Fruit fly (Drosophila melanogaster) whole organism, embryonic: Measurements from ENCODE around the gene MtnE.

Experiments used
- Bgb ChIP-seq: fragments of 200-800 bp; sonication (Bioruptor generic); IDR thresholded peaks from 2 replicates; pipeline ENCODE4 v1.3.6; 2022; ENCODE audit warnings: missing biosample characterization, missing genetic modification characterization; ENCODE audit not compliant: partially characterized antibody
- C15 ChIP-seq: fragments of 200-800 bp; sonication (Bioruptor generic); IDR thresholded peaks from 3 replicates; pipeline ENCODE4 v1.3.6; 2022; ENCODE audit warnings: missing biosample characterization, missing genetic modification characterization
- CG10431 ChIP-seq: fragments of 200-800 bp; sonication (Bioruptor generic); optimal IDR thresholded peaks from 3 replicates; lab custom pipeline; 2018; ENCODE audit warnings: missing biosample characterization, mild to moderate bottlenecking, missing genetic modification characterization
- CG10654 ChIP-seq: fragments of 200-800 bp; sonication (Bioruptor generic); optimal IDR thresholded peaks from 2 replicates; lab custom pipeline; 2016; ENCODE audit warnings: missing biosample characterization, missing genetic modification characterization
- CG11560 ChIP-seq: fragments of 200-800 bp; sonication (Bioruptor generic); IDR thresholded peaks from 3 replicates; pipeline ENCODE4 v1.3.6; 2022; ENCODE audit warnings: missing biosample characterization, missing genetic modification characterization
- CG14014 ChIP-seq: fragments of 200-800 bp; sonication (Bioruptor generic); IDR thresholded peaks from 2 replicates; pipeline ENCODE4 v1.3.6; 2022; ENCODE audit warnings: missing biosample characterization, missing genetic modification characterization
- CG14710 ChIP-seq: fragments of 200-800 bp; sonication (Bioruptor generic); optimal IDR thresholded peaks from 3 replicates; lab custom pipeline; 2019; ENCODE audit warnings: missing biosample characterization, mild to moderate bottlenecking, missing genetic modification characterization, moderate library complexity
- CG15601 ChIP-seq: fragments of 200-800 bp; sonication (Bioruptor generic); optimal IDR thresholded peaks from 3 replicates; lab custom pipeline; 2019; ENCODE audit warnings: missing biosample characterization, mild to moderate bottlenecking, missing genetic modification characterization, moderate library complexity
- CG17612 ChIP-seq: fragments of 200-800 bp; sonication (Bioruptor generic); IDR thresholded peaks from 2 replicates; pipeline ENCODE4 v1.3.6; 2022; ENCODE audit warnings: missing biosample characterization, missing genetic modification characterization
- CG17829 ChIP-seq: fragments of 200-800 bp; optimal IDR thresholded peaks from 2 replicates; lab custom pipeline; 2019; ENCODE audit warnings: missing biosample characterization, mild to moderate bottlenecking, missing genetic modification characterization, moderate library complexity
- CG18011 ChIP-seq: fragments of 200-800 bp; sonication (Bioruptor generic); optimal IDR thresholded peaks from 2 replicates; lab custom pipeline; 2017; ENCODE audit warnings: missing biosample characterization, missing genetic modification characterization, mild to moderate bottlenecking, moderate library complexity, missing genotype
- CG42726 ChIP-seq: fragments of 200-800 bp; sonication (Bioruptor generic); IDR thresholded peaks from 2 replicates; pipeline ENCODE4 v1.3.6; 2022; ENCODE audit warnings: missing biosample characterization, missing genetic modification characterization; ENCODE audit not compliant: partially characterized antibody
- CG7745 ChIP-seq: fragments of 200-800 bp; sonication (Bioruptor generic); optimal IDR thresholded peaks from 2 replicates; lab custom pipeline; 2018; ENCODE audit warnings: missing biosample characterization, mild to moderate bottlenecking, missing genetic modification characterization, moderate library complexity
- CG9727 ChIP-seq: fragments of 200-800 bp; sonication (Bioruptor generic); optimal IDR thresholded peaks from 3 replicates; lab custom pipeline; 2017; ENCODE audit warnings: missing biosample characterization, mild to moderate bottlenecking, missing genetic modification characterization
- Drgx ChIP-seq: fragments of 200-800 bp; sonication (Bioruptor generic); IDR thresholded peaks from 2 replicates; pipeline ENCODE4 v1.3.6; 2022; ENCODE audit warnings: missing biosample characterization, missing genetic modification characterization
- HmgD ChIP-seq: fragments of 200-800 bp; sonication (Bioruptor generic); optimal IDR thresholded peaks from 3 replicates; lab custom pipeline; 2016; ENCODE audit warnings: missing biosample characterization, missing genetic modification characterization
- Hr78 ChIP-seq, 2 experiments: fragments of 200-800 bp in 1 of 2; fragments of >200 bp in 1 of 2; sonication (Bioruptor generic) in 1 of 2; optimal IDR thresholded peaks; 2 replicates each; lab custom pipeline; 2017 to 2019; ENCODE audit warnings: missing biosample characterization in 2 of 2, missing genetic modification characterization in 2 of 2, mild to moderate bottlenecking in 1 of 2, moderate library complexity in 1 of 2
- Max ChIP-seq: fragments of 200-800 bp; sonication (Bioruptor generic); optimal IDR thresholded peaks from 2 replicates; lab custom pipeline; 2016; ENCODE audit warnings: missing biosample characterization, mild to moderate bottlenecking, missing genetic modification characterization
- Med ChIP-seq: fragments of 200-800 bp; sonication (Bioruptor generic); peaks from one replicate; lab custom pipeline; 2016; ENCODE audit warnings: missing biosample characterization, missing genetic modification characterization, mild to moderate bottlenecking, inconsistent platforms, moderate library complexity
- NC2β ChIP-seq: fragments of 200-800 bp; sonication (Bioruptor generic); optimal IDR thresholded peaks from 2 replicates; lab custom pipeline; 2016; ENCODE audit warnings: missing biosample characterization, missing genetic modification characterization
- Nf-YA ChIP-seq: fragments of 200-800 bp; sonication (Bioruptor generic); IDR thresholded peaks from 2 replicates; pipeline ENCODE4 v1.3.6; 2022; ENCODE audit warnings: missing biosample characterization, missing genetic modification characterization
- Pdp1 ChIP-seq, 2 experiments: fragments of 200-800 bp; sonication (Bioruptor generic); optimal IDR thresholded peaks; 3 replicates each; lab custom pipeline; 2016; ENCODE audit warnings: missing biosample characterization in 2 of 2, missing genetic modification characterization in 2 of 2, mild to moderate bottlenecking in 1 of 2, moderate library complexity in 1 of 2
- Xrp1 ChIP-seq: fragments of 200-800 bp; sonication (Bioruptor generic); IDR thresholded peaks from 2 replicates; pipeline ENCODE4 v1.3.6; 2022; ENCODE audit warnings: missing biosample characterization, missing genetic modification characterization
- ac ChIP-seq: fragments of 200-800 bp; sonication (Bioruptor generic); optimal IDR thresholded peaks from 3 replicates; lab custom pipeline; 2017; ENCODE audit warnings: missing biosample characterization, mild to moderate bottlenecking, missing genetic modification characterization
- cg ChIP-seq: fragments of 200-800 bp; sonication (Bioruptor generic); optimal IDR thresholded peaks from 3 replicates; lab custom pipeline; 2019; ENCODE audit warnings: missing biosample characterization, mild to moderate bottlenecking, missing genetic modification characterization, moderate library complexity
- chinmo ChIP-seq: fragments of 200-800 bp; sonication (Bioruptor generic); IDR thresholded peaks from 4 replicates; pipeline ENCODE4 v1.3.6; 2022; ENCODE audit warnings: missing biosample characterization, missing genetic modification characterization; ENCODE audit not compliant: partially characterized antibody
- eyg ChIP-seq: fragments of 200-800 bp; sonication (Bioruptor generic); optimal IDR thresholded peaks from 3 replicates; lab custom pipeline; 2016; ENCODE audit warnings: missing biosample characterization, missing genetic modification characterization
- fd102C ChIP-seq: fragments of 200-800 bp; sonication (Bioruptor generic); optimal IDR thresholded peaks from 2 replicates; lab custom pipeline; 2018; ENCODE audit warnings: missing biosample characterization, mild to moderate bottlenecking, missing genetic modification characterization, moderate library complexity
- fd3F ChIP-seq: fragments of 200-800 bp; sonication (Bioruptor generic); optimal IDR thresholded peaks from 2 replicates; lab custom pipeline; 2018; ENCODE audit warnings: missing biosample characterization, mild to moderate bottlenecking, missing genetic modification characterization, moderate library complexity
- grn ChIP-seq: fragments of 200-800 bp; sonication (Bioruptor generic); optimal IDR thresholded peaks from 3 replicates; lab custom pipeline; 2017; ENCODE audit warnings: missing biosample characterization, missing genetic modification characterization
- gsb-n ChIP-seq: fragments of 200-800 bp; sonication (Bioruptor generic); optimal IDR thresholded peaks from 3 replicates; lab custom pipeline; 2018; ENCODE audit warnings: missing biosample characterization, mild to moderate bottlenecking, missing genetic modification characterization
- kni ChIP-seq: fragments of 200-800 bp; sonication (Bioruptor generic); optimal IDR thresholded peaks from 3 replicates; lab custom pipeline; 2017; ENCODE audit warnings: mild to moderate bottlenecking, missing biosample characterization, missing genetic modification reagents, missing genetic modification characterization
- mirr ChIP-seq: fragments of 200-800 bp; sonication (Bioruptor generic); optimal IDR thresholded peaks from 3 replicates; lab custom pipeline; 2018; ENCODE audit warnings: missing biosample characterization, mild to moderate bottlenecking, missing genetic modification characterization
- nom ChIP-seq: fragments of 200-800 bp; sonication (Bioruptor generic); optimal IDR thresholded peaks from 2 replicates; lab custom pipeline; 2017; ENCODE audit warnings: missing biosample characterization, missing genetic modification characterization, mild to moderate bottlenecking, moderate library complexity, missing genetic modification reagents
- odd ChIP-seq: fragments of 200-800 bp; sonication (Bioruptor generic); optimal IDR thresholded peaks from 2 replicates; lab custom pipeline; 2017; ENCODE audit warnings: missing biosample characterization, mild to moderate bottlenecking, missing genetic modification characterization
- sens ChIP-seq: fragments of 200-800 bp; sonication (Bioruptor generic); peaks from one replicate; lab custom pipeline; 2016; ENCODE audit warnings: missing biosample characterization, missing genetic modification characterization
- zf30C ChIP-seq: fragments of 200-800 bp; sonication (Bioruptor generic); optimal IDR thresholded peaks from 3 replicates; lab custom pipeline; 2018; ENCODE audit warnings: missing biosample characterization, mild to moderate bottlenecking, missing genetic modification characterization

The MtnE gene

dm6 chr3R:20548255-20548654 lies 13.8 kb upstream of the MtnE start (continued):
- peak; percentile 8 for TF ChIP-seq Max (GFP tag; lab: Kevin White, UChicago)
- no peak for TF ChIP-seq CG11560
- TF ChIP-seq zf30C, result no peak
- no peak for TF ChIP-seq HmgD (GFP tag; lab: Kevin White, UChicago)
- TF ChIP-seq NC2β, result peak; percentile 37
- TF ChIP-seq fd102C (GFP tag; lab: Kevin White, UChicago), result peak; percentile 33
- peak; percentile 28 for TF ChIP-seq grn (GFP tag; lab: Kevin White, UChicago)
- TF ChIP-seq Med, result peak; percentile 80
- TF ChIP-seq CG10431 (GFP tag; lab: Kevin White, UChicago), result no peak
- no peak for TF ChIP-seq eyg (GFP tag; lab: Kevin White, UChicago)
- TF ChIP-seq CG17829, result no peak
- peak; percentile 71 for TF ChIP-seq mirr (GFP tag; lab: Kevin White, UChicago)
- TF ChIP-seq CG42726 (GFP tag; lab: Robert Waterston, UW), result no peak
- peak in 1 of 2 experiments; percentile 41 for TF ChIP-seq Pdp1 (GFP tag; optimal IDR thresholded peaks at IDR 0.05; lab: Kevin White, UChicago)
- peak; percentile 6 for TF ChIP-seq CG15601 (tag; lab: Kevin White, UChicago)
- TF ChIP-seq gsb-n (tag; lab: Kevin White, UChicago), result peak; percentile 26
- TF ChIP-seq CG14710 (tag; lab: Kevin White, UChicago), result peak; percentile 0
- peak; percentile 61 for TF ChIP-seq CG7745 (tag; lab: Kevin White, UChicago)
- no peak for TF ChIP-seq Bgb (GFP tag; lab: Robert Waterston, UW)
- no peak for TF ChIP-seq CG18011 (GFP tag; lab: Kevin White, UChicago)
- no peak for TF ChIP-seq Nf-YA (GFP tag; lab: Robert Waterston, UW)
- peak; percentile 52 for TF ChIP-seq CG9727 (GFP tag; lab: Kevin White, UChicago)
- TF ChIP-seq Hr78 (GFP tag; optimal IDR thresholded peaks at IDR 0.05; lab: Kevin White, UChicago), result peak in 1 of 2 experiments; percentile 77
- TF ChIP-seq sens (GFP tag; lab: Kevin White, UChicago), result peak; percentile 88
- TF ChIP-seq C15 (GFP tag; lab: Robert Waterston, UW), result no peak
- TF ChIP-seq chinmo (GFP tag; lab: Robert Waterston, UW), result 0 out of 4 replicates have a peak, but pooled peaks have one; percentile 14
- no peak for TF ChIP-seq CG17612
- peak; percentile 54 for TF ChIP-seq odd (GFP tag; lab: Kevin White, UChicago)
- TF ChIP-seq CG14014 (GFP tag; lab: Robert Waterston, UW), result no peak
- TF ChIP-seq kni (GFP tag; lab: Kevin White, UChicago), result peak; percentile 27
- TF ChIP-seq ac (GFP tag; lab: Kevin White, UChicago), result peak; percentile 26
- TF ChIP-seq Xrp1, result peak; percentile 54; the same call in 1 of the 2 replicates
- no peak for TF ChIP-seq CG10654 (GFP tag; lab: Kevin White, UChicago)

dm6 chr3R:20547758-20548157 lies 13.3 kb upstream of the MtnE start:
- peak; percentile 49 for TF ChIP-seq Drgx (GFP tag; lab: Robert Waterston, UW)
- TF ChIP-seq cg (GFP tag; lab: Kevin White, UChicago), result peak; percentile 40
- TF ChIP-seq nom (GFP tag; lab: Kevin White, UChicago), result peak; percentile 13
- TF ChIP-seq fd3F (GFP tag; lab: Kevin White, UChicago), result no peak
- TF ChIP-seq, all 482 proteins: peak for 3
